Fruit fly (Drosophila melanogaster): ENCODE data around the gene CG34250.

DNA sequence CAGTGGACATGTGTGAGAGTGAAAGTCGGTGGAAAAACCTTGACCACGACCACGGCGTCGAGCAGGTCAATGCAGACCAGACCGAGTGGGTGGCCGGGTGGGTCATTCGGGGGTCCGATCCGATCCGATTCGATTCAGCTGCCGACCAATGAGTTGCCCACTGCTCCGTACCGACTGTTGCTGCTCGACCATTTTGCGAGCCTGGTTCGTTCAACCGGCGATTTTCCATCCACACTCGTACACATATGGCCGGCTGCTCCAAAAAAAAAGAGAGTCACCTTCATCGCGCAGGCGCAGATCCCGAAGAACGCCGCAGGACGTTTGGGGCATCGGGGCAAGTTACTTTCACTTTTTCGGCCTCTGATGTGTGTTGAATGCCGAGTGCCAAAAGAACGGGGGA is 31.5 kb upstream of the CG34250 start:
- TF ChIP-seq CG8388 (GFP tag; optimal IDR thresholded peaks at IDR 0.05) (no peak), Chrac-16 (GFP tag; optimal IDR thresholded peaks at IDR 0.05) (no peak), pzg (GFP tag; optimal IDR thresholded peaks at IDR 0.05) (no peak), CG11085 (GFP tag; IDR thresholded peaks at IDR 0.05) (no peak), chinmo (GFP tag; IDR thresholded peaks at IDR 0.05; ENCODE audit: partially characterized antibody) (no peak), CG11695 (GFP tag; IDR thresholded peaks at IDR 0.05) (no peak), z (GFP tag; IDR thresholded peaks at IDR 0.05) (no peak), GATAe (GFP tag; conservative IDR thresholded peaks at IDR 0.05) (no peak), tup (GFP tag; optimal IDR thresholded peaks at IDR 0.05) (no peak), sob (GFP tag; IDR thresholded peaks at IDR 0.05) (no peak), CG1602 (GFP tag; optimal IDR thresholded peaks at IDR 0.05) (no peak), klu (GFP tag; IDR thresholded peaks at IDR 0.05) (no peak), CG9932 (GFP tag; IDR thresholded peaks at IDR 0.05) (no peak), CG10543 (GFP tag; optimal IDR thresholded peaks at IDR 0.05) (no peak)
